Worm (Caenorhabditis elegans) whole organism, L2 larva: ENCODE data around the gene F32D8.7.
A peak's percentile ranks its signal among the peaks of the same experiment; 100 is the strongest.

ENCODE experiments used
- F13H6.1 ChIP-seq: sonication (generic microtip); optimal IDR thresholded peaks from 2 replicates; lab custom pipeline; 2016; ENCODE audit warnings: missing genetic modification characterization, missing compliant biosample characterization
- ZK546.5 ChIP-seq: sonication (generic microtip); optimal IDR thresholded peaks from 2 replicates; lab custom pipeline; 2017; ENCODE audit warnings: missing biosample characterization, missing genetic modification characterization
- alr-1 ChIP-seq: fragments of 150-350 bp; optimal IDR thresholded peaks from 2 replicates; lab custom pipeline; 2014; ENCODE audit warnings: missing biosample characterization, missing genetic modification characterization
- blmp-1 ChIP-seq: sonication (generic microtip); optimal IDR thresholded peaks from 2 replicates; lab custom pipeline; 2017; ENCODE audit warnings: missing genetic modification characterization, mild to moderate bottlenecking, missing compliant biosample characterization, antibody characterized with exemption, moderate library complexity; ENCODE audit not compliant: insufficient read depth
- ceh-16 ChIP-seq: fragments of 150-350 bp; optimal IDR thresholded peaks from 2 replicates; lab custom pipeline; 2014; ENCODE audit warnings: missing biosample characterization, missing genetic modification characterization
- lin-13 ChIP-seq: fragments of 150-350 bp; optimal IDR thresholded peaks from 2 replicates; lab custom pipeline; 2014; ENCODE audit warnings: missing biosample characterization, missing genetic modification reagents, missing genetic modification characterization
- mdl-1 ChIP-seq, 2 experiments: fragments of 150-350 bp in 1 of 2; sonication (generic microtip) in 1 of 2; optimal IDR thresholded peaks; 2 replicates each; lab custom pipeline; 2017; ENCODE audit warnings: missing biosample characterization in 2 of 2, missing genetic modification characterization in 2 of 2
- nhr-11 ChIP-seq: fragments of 150-350 bp; optimal IDR thresholded peaks from 2 replicates; lab custom pipeline; 2014; ENCODE audit warnings: missing biosample characterization, missing genetic modification characterization
- nhr-237 ChIP-seq: fragments of 150-350 bp; optimal IDR thresholded peaks from 2 replicates; lab custom pipeline; 2014; ENCODE audit warnings: missing biosample characterization, missing genetic modification characterization
- skn-1 ChIP-seq: sonication (generic microtip); optimal IDR thresholded peaks from 2 replicates; lab custom pipeline; 2017; ENCODE audit warnings: missing biosample characterization, missing genetic modification characterization
- snpc-4 ChIP-seq: fragments of 150-350 bp; optimal IDR thresholded peaks from 2 replicates; lab custom pipeline; 2014; ENCODE audit warnings: missing biosample characterization, missing genetic modification characterization
- unc-55 ChIP-seq: fragments of 150-350 bp; sonication (generic microtip); optimal IDR thresholded peaks from 3 replicates; lab custom pipeline; 2014; ENCODE audit warnings: missing biosample characterization, missing genetic modification reagents, missing genetic modification characterization
- unc-62 ChIP-seq: fragments of 150-350 bp; optimal IDR thresholded peaks from 2 replicates; lab custom pipeline; 2014; ENCODE audit warnings: missing biosample characterization, missing genetic modification reagents, missing genetic modification characterization
- zag-1 ChIP-seq: fragments of 150-350 bp; optimal IDR thresholded peaks from 2 replicates; lab custom pipeline; 2014; ENCODE audit warnings: missing biosample characterization, missing genetic modification characterization

DNA sequence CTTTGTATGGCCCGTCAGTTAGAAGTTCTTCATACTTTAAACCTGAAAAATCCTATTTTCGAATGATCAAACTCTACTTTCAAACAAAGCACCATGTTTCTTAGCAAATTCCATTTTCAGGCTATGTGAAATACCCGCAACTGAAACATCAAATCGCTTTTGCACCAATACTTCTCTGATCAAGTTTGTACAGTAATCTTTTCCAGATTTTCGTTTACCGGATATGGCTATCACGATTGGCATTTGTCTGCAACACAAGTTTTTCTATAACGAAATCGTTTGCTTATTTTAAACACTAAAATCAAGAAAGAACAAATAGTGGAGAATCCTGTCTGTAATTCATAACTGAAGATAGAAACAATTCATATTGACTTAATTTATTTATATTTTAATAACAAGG lies 1.9 kb upstream of the F32D8.7 start, which contains the start of gene F32D8.13:
- TF ChIP-seq blmp-1 (tag; lab: Kevin White, UChicago) (no peak), lin-13 (GFP tag; lab: Kevin White, UChicago) (no peak), F13H6.1 (tag; lab: Kevin White, UChicago) (no peak), nhr-237 (tag; lab: Kevin White, UChicago) (no peak), snpc-4 (tag; lab: Kevin White, UChicago) (no peak), ceh-16 (tag; lab: Kevin White, UChicago) (no peak), zag-1 (tag; lab: Kevin White, UChicago) (no peak), skn-1 (tag; lab: Kevin White, UChicago) (no peak), unc-62 (GFP tag; lab: Kevin White, UChicago) (no peak), nhr-11 (tag; lab: Kevin White, UChicago) (no peak), mdl-1 (tag; optimal IDR thresholded peaks at IDR 0.05; lab: Kevin White, UChicago) (no peak), alr-1 (tag; lab: Kevin White, UChicago) (no peak), ZK546.5 (peak; percentile 10), unc-55 (GFP tag; lab: Kevin White, UChicago) (no peak)
